Worm (Caenorhabditis elegans) whole organism, mixed stage, embryonic: ENCODE measurements around the gene unc-61.
"Not testable (repeated sequence)": the region's sequence is repeated elsewhere in the genome, so short reads cannot be mapped to it uniquely, and the experiment has no call there.

Experiments
- M03D4.4 ChIP-seq: sonication (generic microtip); optimal IDR thresholded peaks from 2 replicates; lab custom pipeline; 2017; ENCODE audit warnings: mild to moderate bottlenecking, missing genetic modification characterization, missing compliant biosample characterization
- bed-3 ChIP-seq: fragments of 200-800 bp; sonication (Bioruptor generic); optimal IDR thresholded peaks from 3 replicates; lab custom pipeline; 2018; ENCODE audit warnings: mild to moderate bottlenecking, missing genetic modification characterization, moderate library complexity, missing compliant biosample characterization
- blmp-1 ChIP-seq: fragments of 150-350 bp; optimal IDR thresholded peaks from 2 replicates; lab custom pipeline; 2014; ENCODE audit warnings: missing biosample characterization, missing genetic modification characterization
- ceh-39 ChIP-seq: fragments of 150-350 bp; optimal IDR thresholded peaks from 2 replicates; lab custom pipeline; 2014; ENCODE audit warnings: missing biosample characterization, missing genetic modification characterization
- ceh-43 ChIP-seq: fragments of 200-800 bp; sonication (Bioruptor generic); optimal IDR thresholded peaks from 2 replicates; lab custom pipeline; 2018; ENCODE audit warnings: mild to moderate bottlenecking, missing genetic modification characterization, moderate library complexity, missing compliant biosample characterization
- ceh-83 ChIP-seq: fragments of 200-800 bp; sonication (Bioruptor generic); optimal IDR thresholded peaks from 2 replicates; lab custom pipeline; 2018; ENCODE audit warnings: mild to moderate bottlenecking, missing genetic modification characterization, missing compliant biosample characterization
- ces-1 ChIP-seq: fragments of 150-350 bp; optimal IDR thresholded peaks from 2 replicates; lab custom pipeline; 2014; ENCODE audit warnings: missing biosample characterization, missing genetic modification reagents, missing genetic modification characterization
- drap-1 ChIP-seq: fragments of 200-800 bp; sonication (Bioruptor generic); optimal IDR thresholded peaks from 3 replicates; lab custom pipeline; 2018; ENCODE audit warnings: mild to moderate bottlenecking, missing genetic modification characterization, missing compliant biosample characterization
- elt-1 ChIP-seq: sonication (generic microtip); optimal IDR thresholded peaks from 2 replicates; lab custom pipeline; 2017; ENCODE audit warnings: missing genetic modification characterization, mild to moderate bottlenecking, missing compliant biosample characterization, antibody characterized with exemption, moderate library complexity, borderline replicate concordance; ENCODE audit not compliant: insufficient read depth
- elt-3 ChIP-seq: fragments of 150-350 bp; optimal IDR thresholded peaks from 2 replicates; lab custom pipeline; 2014; ENCODE audit warnings: missing biosample characterization, missing genetic modification characterization
- flh-1 ChIP-seq: fragments of 200-800 bp; sonication (Bioruptor generic); optimal IDR thresholded peaks from 2 replicates; lab custom pipeline; 2018; ENCODE audit warnings: mild to moderate bottlenecking, missing genetic modification characterization, moderate library complexity, missing compliant biosample characterization
- ham-2 ChIP-seq: fragments of 200-800 bp; sonication (Bioruptor generic); optimal IDR thresholded peaks from 2 replicates; lab custom pipeline; 2018; ENCODE audit warnings: mild to moderate bottlenecking, missing genetic modification characterization, missing compliant biosample characterization
- hlh-1 ChIP-seq: fragments of 150-350 bp; optimal IDR thresholded peaks from 2 replicates; lab custom pipeline; 2014; ENCODE audit warnings: missing biosample characterization, missing genetic modification reagents, missing genetic modification characterization
- lin-13 ChIP-seq: fragments of 150-350 bp; optimal IDR thresholded peaks from 2 replicates; lab custom pipeline; 2014; ENCODE audit warnings: missing biosample characterization, missing genetic modification characterization
- lin-32 ChIP-seq: fragments of 200-800 bp; sonication (Bioruptor generic); optimal IDR thresholded peaks from 2 replicates; lab custom pipeline; 2018; ENCODE audit warnings: mild to moderate bottlenecking, missing genetic modification characterization, missing compliant biosample characterization
- lsy-2 ChIP-seq: fragments of 150-350 bp; optimal IDR thresholded peaks from 2 replicates; lab custom pipeline; 2014; ENCODE audit warnings: missing biosample characterization, missing genetic modification characterization
- mls-2 ChIP-seq: sonication (generic microtip); optimal IDR thresholded peaks from 2 replicates; lab custom pipeline; 2016; ENCODE audit warnings: mild to moderate bottlenecking, missing genetic modification characterization, moderate library complexity, missing compliant biosample characterization
- nhr-12 ChIP-seq: fragments of 150-350 bp; optimal IDR thresholded peaks from 2 replicates; lab custom pipeline; 2014; ENCODE audit warnings: missing biosample characterization, missing genetic modification characterization
- nhr-2 ChIP-seq: fragments of 150-350 bp; optimal IDR thresholded peaks from 2 replicates; lab custom pipeline; 2014; ENCODE audit warnings: missing biosample characterization, missing genetic modification characterization
- nhr-237 ChIP-seq: fragments of 150-350 bp; optimal IDR thresholded peaks from 2 replicates; lab custom pipeline; 2014; ENCODE audit warnings: missing biosample characterization, missing genetic modification characterization
- pha-4 ChIP-seq: fragments of 150-350 bp; optimal IDR thresholded peaks from 2 replicates; lab custom pipeline; 2018; ENCODE audit warnings: missing biosample characterization, missing genetic modification reagents, missing genetic modification characterization
- sem-2 ChIP-seq: fragments of 200-800 bp; sonication (Bioruptor generic); optimal IDR thresholded peaks from 2 replicates; lab custom pipeline; 2018; ENCODE audit warnings: mild to moderate bottlenecking, missing genetic modification characterization, missing compliant biosample characterization
- snpc-4 ChIP-seq: fragments of 150-350 bp; optimal IDR thresholded peaks from 2 replicates; lab custom pipeline; 2014; ENCODE audit warnings: missing biosample characterization, missing genetic modification characterization
- tbx-8 ChIP-seq: fragments of 200-800 bp; sonication (Bioruptor generic); optimal IDR thresholded peaks from 2 replicates; lab custom pipeline; 2018; ENCODE audit warnings: mild to moderate bottlenecking, missing genetic modification characterization, moderate library complexity, missing compliant biosample characterization
- unc-120 ChIP-seq: sonication (generic microtip); optimal IDR thresholded peaks from 2 replicates; lab custom pipeline; 2017; ENCODE audit warnings: missing genetic modification characterization, missing compliant biosample characterization; ENCODE audit not compliant: poor library complexity, severe bottlenecking
- unc-39 ChIP-seq: fragments of 150-350 bp; optimal IDR thresholded peaks from 2 replicates; lab custom pipeline; 2014; ENCODE audit warnings: missing biosample characterization, missing genetic modification characterization
- unc-62 ChIP-seq: fragments of 150-350 bp; optimal IDR thresholded peaks from 2 replicates; lab custom pipeline; 2014; ENCODE audit warnings: missing biosample characterization, missing genetic modification reagents, missing genetic modification characterization
- zip-8 ChIP-seq: fragments of 150-350 bp; optimal IDR thresholded peaks from 2 replicates; lab custom pipeline; 2014; ENCODE audit warnings: missing biosample characterization, missing genetic modification characterization
- ztf-11 ChIP-seq: fragments of 150-350 bp; optimal IDR thresholded peaks from 2 replicates; lab custom pipeline; 2014; ENCODE audit warnings: missing biosample characterization, missing genetic modification characterization

Gene unc-61

ce11 chrV:14762563-14762962 is 28.5 kb upstream of the unc-61 start:
- TF ChIP-seq nhr-2 (tag; lab: Kevin White, UChicago): no peak
- no peak for TF ChIP-seq ceh-83 (GFP tag; lab: Kevin White, UChicago)
- TF ChIP-seq unc-39 (tag; lab: Kevin White, UChicago): no peak
- TF ChIP-seq hlh-1 (tag; lab: Kevin White, UChicago): no peak
- TF ChIP-seq zip-8: no peak

- not testable (repeated sequence) for TF ChIP-seq flh-1 (GFP tag; lab: Kevin White, UChicago); elt-1 (tag; lab: Kevin White, UChicago); unc-39 (tag; lab: Kevin White, UChicago)
Measured at ce11 chrV:14750357-14750756, 16.3 kb upstream of the unc-61 start, which contains the start of gene nspa-10. TSS of gene nspa-10 (minus strand) at chrV:14750457.

- no peak for TF ChIP-seq elt-3 (tag; lab: Kevin White, UChicago)
- TF ChIP-seq ceh-43 (GFP tag; lab: Kevin White, UChicago): no peak
- no peak for TF ChIP-seq sem-2 (GFP tag; lab: Kevin White, UChicago)
- no peak for TF ChIP-seq zip-8
- TF ChIP-seq ces-1: no peak
- no peak for TF ChIP-seq lin-13 (tag; lab: Kevin White, UChicago)
- TF ChIP-seq blmp-1 (tag; lab: Kevin White, UChicago): no peak
- no peak for TF ChIP-seq snpc-4
- TF ChIP-seq ham-2 (GFP tag; lab: Kevin White, UChicago): no peak
- TF ChIP-seq nhr-12 (tag; lab: Kevin White, UChicago): no peak
- TF ChIP-seq flh-1 (GFP tag; lab: Kevin White, UChicago): no peak
- no peak for TF ChIP-seq lin-32 (GFP tag; lab: Kevin White, UChicago)
- TF ChIP-seq unc-120 (tag; lab: Kevin White, UChicago): no peak
- no peak for TF ChIP-seq drap-1
Measured at ce11 chrV:14748608-14749137, 14.6 kb upstream of the unc-61 start, which contains the start of the genes lipl-8 and Y50E8A.22. TSS of gene lipl-8 (minus strand) at chrV:14748708. TSS of gene Y50E8A.22 (minus strand) at chrV:14749087.

- TF ChIP-seq pha-4: no peak
- TF ChIP-seq ceh-39 (tag; lab: Kevin White, UChicago): no peak
- TF ChIP-seq ceh-83 (GFP tag; lab: Kevin White, UChicago): no peak
- TF ChIP-seq mls-2 (tag; lab: Kevin White, UChicago): no peak
- no peak for TF ChIP-seq elt-1 (tag; lab: Kevin White, UChicago)
- TF ChIP-seq lin-13 (tag; lab: Kevin White, UChicago): no peak
- TF ChIP-seq hlh-1 (tag; lab: Kevin White, UChicago): no peak
- TF ChIP-seq lin-32 (GFP tag; lab: Kevin White, UChicago): no peak
Measured at ce11 chrV:14746975-14747374, 12.9 kb upstream of the unc-61 start.

ce11 chrV:14744824-14745223 is 10.8 kb upstream of the unc-61 start:
- TF ChIP-seq tbx-8 (GFP tag; lab: Kevin White, UChicago) (no peak), sem-2 (GFP tag; lab: Kevin White, UChicago) (no peak), hlh-1 (tag; lab: Kevin White, UChicago) (no peak), mls-2 (tag; lab: Kevin White, UChicago) (no peak), nhr-2 (tag; lab: Kevin White, UChicago) (no peak), lsy-2 (tag; lab: Kevin White, UChicago) (no peak), ceh-83 (GFP tag; lab: Kevin White, UChicago) (no peak), bed-3 (GFP tag; lab: Kevin White, UChicago) (no peak), unc-62 (GFP tag; lab: Kevin White, UChicago) (no peak), lin-32 (GFP tag; lab: Kevin White, UChicago) (no peak), ceh-43 (GFP tag; lab: Kevin White, UChicago) (no peak), M03D4.4 (tag; lab: Kevin White, UChicago) (no peak), snpc-4 (no peak), nhr-237 (tag; lab: Kevin White, UChicago) (no peak), ceh-39 (tag; lab: Kevin White, UChicago) (no peak), pha-4 (no peak), nhr-12 (tag; lab: Kevin White, UChicago) (no peak), drap-1 (no peak), ztf-11 (tag; lab: Kevin White, UChicago) (no peak), elt-3 (tag; lab: Kevin White, UChicago) (no peak)
- TF ChIP-seq, all 35 proteins: peak for 0
